Fruit fly (Drosophila melanogaster) whole organism, embryonic: ENCODE measurements around the gene SrpRbeta.

Source experiments
- Asciz ChIP-seq: fragments of 200-800 bp; sonication (Bioruptor generic); optimal IDR thresholded peaks from 2 replicates; lab custom pipeline; 2017; ENCODE audit warnings: missing biosample characterization, mild to moderate bottlenecking, missing genetic modification characterization, missing genetic modification reagents
- BEAF-32 ChIP-seq: fragments of 200-800 bp; sonication (Bioruptor generic); optimal IDR thresholded peaks from 3 replicates; lab custom pipeline; 2017; ENCODE audit warnings: missing biosample characterization, missing genetic modification characterization, mild to moderate bottlenecking, moderate library complexity, missing genetic modification reagents
- CG10274 ChIP-seq: fragments of 200-800 bp; sonication (Bioruptor generic); optimal IDR thresholded peaks from 3 replicates; lab custom pipeline; 2017; ENCODE audit warnings: missing biosample characterization, mild to moderate bottlenecking, missing genetic modification characterization
- CG10543 ChIP-seq: fragments of 200-800 bp; sonication (Bioruptor generic); optimal IDR thresholded peaks from 3 replicates; lab custom pipeline; 2017; ENCODE audit warnings: missing biosample characterization, mild to moderate bottlenecking, missing genetic modification characterization, moderate library complexity
- CG10565 ChIP-seq: fragments of 200-800 bp; sonication (Bioruptor generic); optimal IDR thresholded peaks from 3 replicates; lab custom pipeline; 2016; ENCODE audit warnings: missing biosample characterization, mild to moderate bottlenecking, missing genetic modification characterization
- CG12236 ChIP-seq: fragments of 200-800 bp; sonication (Bioruptor generic); optimal IDR thresholded peaks from 2 replicates; lab custom pipeline; 2016; ENCODE audit warnings: missing biosample characterization, missing genetic modification characterization
- CG13296 ChIP-seq: fragments of 200-800 bp; sonication (Bioruptor generic); optimal IDR thresholded peaks from 3 replicates; lab custom pipeline; 2018; ENCODE audit warnings: missing biosample characterization, mild to moderate bottlenecking, missing genetic modification characterization
- CG13775 ChIP-seq: fragments of 200-800 bp; sonication (Bioruptor generic); optimal IDR thresholded peaks from 3 replicates; lab custom pipeline; 2017; ENCODE audit warnings: missing biosample characterization, mild to moderate bottlenecking, missing genetic modification characterization
- CG14441 ChIP-seq: fragments of 200-800 bp; sonication (Bioruptor generic); IDR thresholded peaks from 2 replicates; pipeline ENCODE4 v1.3.6; 2022; ENCODE audit warnings: missing biosample characterization, missing genetic modification characterization
- CG14667 ChIP-seq: fragments of 200-800 bp; sonication (Bioruptor generic); IDR thresholded peaks from 2 replicates; pipeline ENCODE4 v1.3.6; 2022; ENCODE audit warnings: missing biosample characterization, missing genetic modification characterization
- CG1603 ChIP-seq: fragments of 200-800 bp; sonication (Bioruptor generic); optimal IDR thresholded peaks from 2 replicates; lab custom pipeline; 2019; ENCODE audit warnings: missing biosample characterization, mild to moderate bottlenecking, missing genetic modification characterization, moderate library complexity
- CG17328 ChIP-seq: fragments of 200-800 bp; sonication (Bioruptor generic); IDR thresholded peaks from 2 replicates; pipeline ENCODE4 v1.3.6; 2022; ENCODE audit warnings: missing biosample characterization, missing genetic modification characterization
- CG17829 ChIP-seq: fragments of 200-800 bp; optimal IDR thresholded peaks from 2 replicates; lab custom pipeline; 2019; ENCODE audit warnings: missing biosample characterization, mild to moderate bottlenecking, missing genetic modification characterization, moderate library complexity
- CG2116 ChIP-seq: fragments of 200-800 bp; sonication (Bioruptor generic); optimal IDR thresholded peaks from 3 replicates; lab custom pipeline; 2018; ENCODE audit warnings: missing biosample characterization, mild to moderate bottlenecking, missing genetic modification characterization
- CG30431 ChIP-seq: fragments of 200-800 bp; sonication (Bioruptor generic); optimal IDR thresholded peaks from 2 replicates; lab custom pipeline; 2017; ENCODE audit warnings: missing biosample characterization, missing genetic modification characterization
- CG3065 ChIP-seq: fragments of 200-800 bp; sonication (Bioruptor generic); optimal IDR thresholded peaks from 2 replicates; lab custom pipeline; 2016; ENCODE audit warnings: missing biosample characterization, missing genetic modification characterization
- CG3163 ChIP-seq: fragments of 200-800 bp; sonication (Bioruptor generic); optimal IDR thresholded peaks from 3 replicates; lab custom pipeline; 2016; ENCODE audit warnings: missing biosample characterization, missing genetic modification characterization
- CG4424 ChIP-seq: fragments of 200-800 bp; sonication (Bioruptor generic); optimal IDR thresholded peaks from 3 replicates; lab custom pipeline; 2016; ENCODE audit warnings: missing biosample characterization, missing genetic modification characterization
- CG4820 ChIP-seq: fragments of 200-800 bp; sonication (Bioruptor generic); optimal IDR thresholded peaks from 3 replicates; lab custom pipeline; 2016; ENCODE audit warnings: missing biosample characterization, missing genetic modification characterization
- CG7928 ChIP-seq: fragments of 200-800 bp; sonication (Bioruptor generic); optimal IDR thresholded peaks from 2 replicates; lab custom pipeline; 2017; ENCODE audit warnings: missing biosample characterization, mild to moderate bottlenecking, missing genetic modification characterization
- CG7963 ChIP-seq: fragments of 200-800 bp; sonication (Bioruptor generic); IDR thresholded peaks from 3 replicates; pipeline ENCODE4 v1.3.6; 2022; ENCODE audit warnings: missing biosample characterization, missing genetic modification characterization; ENCODE audit not compliant: partially characterized antibody
- CG9797 ChIP-seq: fragments of 200-800 bp; sonication (Bioruptor generic); optimal IDR thresholded peaks from 3 replicates; lab custom pipeline; 2018; ENCODE audit warnings: missing biosample characterization, mild to moderate bottlenecking, missing genetic modification characterization
- CHES-1-like ChIP-seq: fragments of 200-800 bp; sonication (Bioruptor generic); optimal IDR thresholded peaks from 2 replicates; lab custom pipeline; 2016; ENCODE audit warnings: missing biosample characterization, missing genetic modification characterization
- CrebB ChIP-seq: fragments of 200-800 bp; sonication (Bioruptor generic); optimal IDR thresholded peaks from 3 replicates; lab custom pipeline; 2018; ENCODE audit warnings: missing biosample characterization, mild to moderate bottlenecking, missing genetic modification characterization
- Dref ChIP-seq: fragments of 200-800 bp; sonication (Bioruptor generic); IDR thresholded peaks from 2 replicates; pipeline ENCODE4 v1.3.6; 2022; ENCODE audit warnings: missing biosample characterization, missing genetic modification characterization
- HmgD ChIP-seq: fragments of 200-800 bp; sonication (Bioruptor generic); optimal IDR thresholded peaks from 3 replicates; lab custom pipeline; 2016; ENCODE audit warnings: missing biosample characterization, missing genetic modification characterization
- Hmr ChIP-seq: fragments of 200-800 bp; sonication (Bioruptor generic); optimal IDR thresholded peaks from 3 replicates; lab custom pipeline; 2017; ENCODE audit warnings: mild to moderate bottlenecking, missing biosample characterization, missing genetic modification reagents, missing genetic modification characterization
- Hsf ChIP-seq: fragments of 200-800 bp; sonication (Bioruptor generic); optimal IDR thresholded peaks from 3 replicates; lab custom pipeline; 2016; ENCODE audit warnings: missing biosample characterization, missing genetic modification characterization
- Nf-YB ChIP-seq: fragments of 200-800 bp; sonication (Bioruptor generic); optimal IDR thresholded peaks from 3 replicates; lab custom pipeline; 2019; ENCODE audit warnings: missing biosample characterization, mild to moderate bottlenecking, missing genetic modification characterization, moderate library complexity
- Poxn ChIP-seq: fragments of 200-800 bp; sonication (Bioruptor generic); IDR thresholded peaks from 2 replicates; pipeline ENCODE4 v1.3.6; 2022; ENCODE audit warnings: missing biosample characterization, missing genetic modification characterization
- Rfx ChIP-seq: fragments of 200-800 bp; sonication (Bioruptor generic); IDR thresholded peaks from 2 replicates; pipeline ENCODE4 v1.3.6; 2022; ENCODE audit warnings: missing biosample characterization, missing genetic modification characterization
- Sry-β ChIP-seq: fragments of 200-800 bp; sonication (Bioruptor generic); optimal IDR thresholded peaks from 2 replicates; lab custom pipeline; 2018; ENCODE audit warnings: missing biosample characterization, mild to moderate bottlenecking, missing genetic modification characterization, moderate library complexity
- Vsx1 ChIP-seq: fragments of 200-800 bp; sonication (Bioruptor generic); optimal IDR thresholded peaks from 2 replicates; lab custom pipeline; 2017; ENCODE audit warnings: missing biosample characterization, mild to moderate bottlenecking, missing genetic modification characterization, missing genetic modification reagents
- ara ChIP-seq: fragments of 200-800 bp; sonication (Bioruptor generic); IDR thresholded peaks from 2 replicates; pipeline ENCODE4 v1.3.6; 2022; ENCODE audit warnings: missing biosample characterization, missing genetic modification characterization
- ase ChIP-seq: fragments of 200-800 bp; sonication (Bioruptor generic); IDR thresholded peaks from 3 replicates; pipeline ENCODE4 v1.3.6; 2022; ENCODE audit warnings: missing biosample characterization, missing genetic modification characterization
- btn ChIP-seq: fragments of 200-800 bp; sonication (Bioruptor generic); optimal IDR thresholded peaks from 2 replicates; lab custom pipeline; 2016; ENCODE audit warnings: missing biosample characterization, missing genetic modification characterization
- cas ChIP-seq: fragments of 200-800 bp; sonication (Bioruptor generic); IDR thresholded peaks from 2 replicates; pipeline ENCODE4 v1.3.6; 2022; ENCODE audit warnings: missing biosample characterization, missing genetic modification characterization
- caup ChIP-seq: fragments of 200-800 bp; sonication (Bioruptor generic); optimal IDR thresholded peaks from 3 replicates; lab custom pipeline; 2017; ENCODE audit warnings: missing biosample characterization, mild to moderate bottlenecking, missing genetic modification characterization, moderate library complexity; ENCODE audit not compliant: severe bottlenecking
- crp ChIP-seq, 2 experiments: fragments of 200-800 bp; sonication (Bioruptor generic); optimal IDR thresholded peaks; 2 replicates in 1 of 2; 3 replicates in 1 of 2; lab custom pipeline; 2017; ENCODE audit warnings: missing biosample characterization in 2 of 2, missing genetic modification characterization in 2 of 2, mild to moderate bottlenecking in 1 of 2, moderate library complexity in 1 of 2
- eve ChIP-seq, 2 experiments: fragments of >200 bp; optimal IDR thresholded peaks; 2 replicates each; lab custom pipeline; 2017; ENCODE audit warnings: missing biosample characterization in 2 of 2, missing genetic modification characterization in 2 of 2
- gcm2 ChIP-seq: fragments of 200-800 bp; sonication (Bioruptor generic); optimal IDR thresholded peaks from 2 replicates; lab custom pipeline; 2016; ENCODE audit warnings: missing biosample characterization, missing genetic modification characterization
- gfzf ChIP-seq: fragments of 200-800 bp; sonication (Bioruptor generic); optimal IDR thresholded peaks from 2 replicates; lab custom pipeline; 2016; ENCODE audit warnings: missing biosample characterization, mild to moderate bottlenecking, missing genetic modification characterization, moderate library complexity
- gsb ChIP-seq: fragments of 200-800 bp; sonication (Bioruptor generic); IDR thresholded peaks from 2 replicates; pipeline ENCODE4 v1.3.6; 2022; ENCODE audit warnings: missing biosample characterization, missing genetic modification characterization
- hth ChIP-seq: fragments of >200 bp; optimal IDR thresholded peaks from 2 replicates; lab custom pipeline; 2017; ENCODE audit warnings: inconsistent platforms
- mam ChIP-seq: fragments of 200-800 bp; sonication (Bioruptor generic); optimal IDR thresholded peaks from 3 replicates; lab custom pipeline; 2016; ENCODE audit warnings: missing biosample characterization, missing genetic modification characterization
- org-1 ChIP-seq: fragments of 200-800 bp; sonication (Bioruptor generic); optimal IDR thresholded peaks from 2 replicates; lab custom pipeline; 2017; ENCODE audit warnings: missing biosample characterization, missing genetic modification characterization
- pzg ChIP-seq: fragments of 200-800 bp; sonication (Bioruptor generic); optimal IDR thresholded peaks from 3 replicates; lab custom pipeline; 2018; ENCODE audit warnings: missing biosample characterization, mild to moderate bottlenecking, missing genetic modification characterization, moderate library complexity
- row ChIP-seq: fragments of 200-800 bp; sonication (Bioruptor generic); IDR thresholded peaks from 3 replicates; pipeline ENCODE4 v1.3.6; 2022; ENCODE audit warnings: missing biosample characterization, missing genetic modification characterization
- sens-2 ChIP-seq: fragments of 200-800 bp; sonication (Bioruptor generic); IDR thresholded peaks from 2 replicates; pipeline ENCODE4 v1.3.6; 2022; ENCODE audit warnings: missing biosample characterization, missing genetic modification characterization
- shn ChIP-seq: fragments of 200-800 bp; sonication (Bioruptor generic); optimal IDR thresholded peaks from 3 replicates; lab custom pipeline; 2016; ENCODE audit warnings: missing biosample characterization, missing genetic modification characterization
- wor ChIP-seq: fragments of 200-800 bp; sonication (Bioruptor generic); IDR thresholded peaks from 2 replicates; pipeline ENCODE4 v1.3.6; 2022; ENCODE audit warnings: missing biosample characterization, missing genetic modification characterization
- zf30C ChIP-seq: fragments of 200-800 bp; sonication (Bioruptor generic); optimal IDR thresholded peaks from 3 replicates; lab custom pipeline; 2018; ENCODE audit warnings: missing biosample characterization, mild to moderate bottlenecking, missing genetic modification characterization

The SrpRbeta gene

DNA sequence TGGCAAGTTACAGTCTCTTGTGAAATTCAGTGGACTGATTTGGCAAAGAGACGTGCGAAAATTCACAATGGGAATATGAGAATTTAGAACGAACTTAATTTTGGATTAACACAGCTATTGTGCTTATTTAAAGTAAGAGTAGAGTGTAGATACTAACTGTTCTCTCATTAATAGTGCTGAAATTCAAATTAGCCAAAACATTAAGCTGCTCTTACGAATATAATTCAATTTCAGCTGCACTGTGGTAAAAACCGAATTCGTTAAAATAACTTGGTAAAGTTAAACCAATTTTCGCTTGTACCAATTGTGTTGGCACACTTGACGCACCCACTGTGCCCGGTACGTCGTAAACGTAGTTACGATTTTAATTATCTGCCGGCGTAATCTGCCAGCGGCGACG lies 47.9 kb upstream of the SrpRbeta start (continued):
- TF ChIP-seq org-1 (GFP tag; lab: Kevin White, UChicago) = peak; percentile 42
- TF ChIP-seq cas = no peak
- TF ChIP-seq CG30431 (GFP tag; lab: Kevin White, UChicago) = no peak
- TF ChIP-seq CG1603 (tag; lab: Kevin White, UChicago) = peak; percentile 15
- peak; percentile 50 for TF ChIP-seq CG13775 (GFP tag; lab: Kevin White, UChicago)
- TF ChIP-seq Hmr (GFP tag; lab: Kevin White, UChicago) = peak; percentile 70
- TF ChIP-seq gcm2 (GFP tag; lab: Kevin White, UChicago) = no peak
- TF ChIP-seq row (GFP tag; lab: Robert Waterston, UW) = peak; percentile 70
- peak; percentile 37 for TF ChIP-seq caup (GFP tag; lab: Kevin White, UChicago)
- TF ChIP-seq CG7928 (GFP tag; lab: Kevin White, UChicago) = no peak
- no peak for TF ChIP-seq hth
- peak; percentile 60 for TF ChIP-seq CHES-1-like
- no peak for TF ChIP-seq Asciz
- no peak for TF ChIP-seq CG12236 (GFP tag; lab: Kevin White, UChicago)
- peak in 1 of 2 experiments; percentile 50 for TF ChIP-seq eve (GFP tag; optimal IDR thresholded peaks at IDR 0.05; lab: Kevin White, UChicago)
- TF ChIP-seq CG17328 = no peak
- TF ChIP-seq CG9797 = no peak
- TF ChIP-seq zf30C (GFP tag; lab: Kevin White, UChicago) = no peak
- peak; percentile 24 for TF ChIP-seq shn (GFP tag; lab: Kevin White, UChicago)
- TF ChIP-seq mam (GFP tag; lab: Kevin White, UChicago) = peak; percentile 47
- TF ChIP-seq CG4820 (GFP tag; lab: Kevin White, UChicago) = peak; percentile 17
- TF ChIP-seq CG7963 (GFP tag; lab: Robert Waterston, UW) = no peak
- TF ChIP-seq CG17829 (tag; lab: Kevin White, UChicago) = no peak
- TF ChIP-seq gfzf (GFP tag; lab: Kevin White, UChicago) = no peak
- no peak for TF ChIP-seq ara
- no peak for TF ChIP-seq Sry-β (GFP tag; lab: Kevin White, UChicago)
- no peak for TF ChIP-seq CG2116 (GFP tag; lab: Kevin White, UChicago)
- no peak for TF ChIP-seq HmgD
- TF ChIP-seq Nf-YB = no peak
- peak; percentile 31 for TF ChIP-seq CG10274 (GFP tag; lab: Kevin White, UChicago)
- TF ChIP-seq wor = no peak
- no peak for TF ChIP-seq sens-2 (GFP tag; lab: Robert Waterston, UW)
- TF ChIP-seq CrebB (tag; lab: Kevin White, UChicago) = no peak
- TF ChIP-seq btn (GFP tag; lab: Kevin White, UChicago) = no peak
- 0 out of 2 replicates have a peak, but pooled peaks have one; percentile 36 for TF ChIP-seq Poxn (GFP tag; lab: Robert Waterston, UW)
- TF ChIP-seq CG10543 (GFP tag; lab: Kevin White, UChicago) = no peak
- peak; percentile 39 for TF ChIP-seq Vsx1 (GFP tag; lab: Kevin White, UChicago)
- no peak for TF ChIP-seq BEAF-32
- TF ChIP-seq gsb = peak; percentile 17; the same call in 1 of the 2 replicates
- no peak for TF ChIP-seq CG10565 (GFP tag; lab: Kevin White, UChicago)
- TF ChIP-seq Hsf = peak; percentile 24
- TF ChIP-seq Rfx (GFP tag; lab: Robert Waterston, UW) = peak; percentile 71
- TF ChIP-seq crp (GFP tag; optimal IDR thresholded peaks at IDR 0.05; lab: Kevin White, UChicago) = no peak
- TF ChIP-seq CG14441 (GFP tag; lab: Robert Waterston, UW) = peak; percentile 38; the same call in 1 of the 2 replicates
- no peak for TF ChIP-seq CG3163 (GFP tag; lab: Kevin White, UChicago)
- no peak for TF ChIP-seq CG3065 (GFP tag; lab: Kevin White, UChicago)
- no peak for TF ChIP-seq Dref
- TF ChIP-seq pzg = no peak
- TF ChIP-seq ase (GFP tag; lab: Robert Waterston, UW) = no peak
- peak; percentile 36 for TF ChIP-seq CG13296 (GFP tag; lab: Kevin White, UChicago)
- TF ChIP-seq CG4424 (GFP tag; lab: Kevin White, UChicago) = peak; percentile 5
- peak; percentile 8; the same call in 1 of the 2 replicates for TF ChIP-seq CG14667 (GFP tag; lab: Robert Waterston, UW)
